Worm (Caenorhabditis elegans) whole organism, young adult: ENCODE data around the gene vps-53.
A peak's percentile ranks its signal among the peaks of the same experiment; 100 is the strongest.

Experiments
- B0336.3 ChIP-seq: fragments of 200-800 bp; sonication (Bioruptor generic); IDR thresholded peaks from 2 replicates; pipeline ENCODE4 v1.3.6; 2022; ENCODE audit warnings: missing genetic modification characterization, missing compliant biosample characterization
- C17E4.6 ChIP-seq: fragments of 200-800 bp; sonication (Bioruptor generic); IDR thresholded peaks from 2 replicates; pipeline ENCODE4 v1.3.6; 2022; ENCODE audit warnings: missing genetic modification reagents, missing genetic modification characterization, missing compliant biosample characterization
- F22D6.2 ChIP-seq: sonication (generic microtip); optimal IDR thresholded peaks from 2 replicates; lab custom pipeline; 2016; ENCODE audit warnings: mild to moderate bottlenecking, missing genetic modification characterization, missing compliant biosample characterization
- F23B12.7 ChIP-seq: sonication (generic microtip); optimal IDR thresholded peaks from 2 replicates; lab custom pipeline; 2017; ENCODE audit warnings: missing genetic modification characterization, mild to moderate bottlenecking, missing compliant biosample characterization, antibody characterized with exemption, moderate library complexity; ENCODE audit not compliant: insufficient read depth
- F33H1.4 ChIP-seq: fragments of 200-800 bp; sonication (Bioruptor generic); IDR thresholded peaks from 2 replicates; pipeline ENCODE4 v1.3.6; 2022; ENCODE audit warnings: missing genetic modification reagents, missing genetic modification characterization, missing compliant biosample characterization
- F39B2.1 ChIP-seq: fragments of 200-800 bp; sonication (Bioruptor generic); IDR thresholded peaks from 2 replicates; pipeline ENCODE4 v1.3.6; 2022; ENCODE audit warnings: missing genetic modification reagents, missing genetic modification characterization, missing compliant biosample characterization
- F57A8.1 ChIP-seq: fragments of 200-800 bp; sonication (Bioruptor generic); optimal IDR thresholded peaks from 2 replicates; lab custom pipeline; 2018; ENCODE audit warnings: mild to moderate bottlenecking, missing genetic modification characterization, moderate library complexity, missing compliant biosample characterization
- K11D2.4 ChIP-seq: fragments of 200-800 bp; sonication (Bioruptor generic); IDR thresholded peaks from 2 replicates; pipeline ENCODE4 v1.3.6; 2022; ENCODE audit warnings: missing genetic modification reagents, missing genetic modification characterization, missing compliant biosample characterization
- T07F8.4 ChIP-seq: sonication (generic microtip); optimal IDR thresholded peaks from 2 replicates; lab custom pipeline; 2016; ENCODE audit warnings: mild to moderate bottlenecking, missing genetic modification characterization, moderate library complexity, missing compliant biosample characterization
- Y53G8AR.9 ChIP-seq: fragments of 200-800 bp; sonication (Bioruptor generic); conservative IDR thresholded peaks from 2 replicates; pipeline ENCODE4 v1.3.6; 2022; ENCODE audit warnings: missing genetic modification reagents, missing genetic modification characterization, missing compliant biosample characterization
- Y95B8A.8 ChIP-seq: fragments of 200-800 bp; sonication (Bioruptor generic); IDR thresholded peaks from 2 replicates; pipeline ENCODE4 v1.3.6; 2022; ENCODE audit warnings: missing genetic modification reagents, missing genetic modification characterization, missing compliant biosample characterization
- aptf-3 ChIP-seq: fragments of 200-800 bp; sonication (Bioruptor generic); IDR thresholded peaks from 2 replicates; pipeline ENCODE4 v1.3.6; 2022; ENCODE audit warnings: missing genetic modification characterization, missing compliant biosample characterization
- atf-7 ChIP-seq: sonication (generic microtip); optimal IDR thresholded peaks from 2 replicates; lab custom pipeline; 2017; ENCODE audit warnings: mild to moderate bottlenecking, missing genetic modification characterization, missing compliant biosample characterization
- bed-1 ChIP-seq: fragments of 200-800 bp; sonication (Bioruptor generic); IDR thresholded peaks from 2 replicates; pipeline ENCODE4 v1.3.6; 2022; ENCODE audit warnings: missing genetic modification reagents, missing genetic modification characterization, missing compliant biosample characterization
- ccch-3 ChIP-seq: fragments of 200-800 bp; sonication (Bioruptor generic); optimal IDR thresholded peaks from 2 replicates; lab custom pipeline; 2018; ENCODE audit warnings: mild to moderate bottlenecking, missing genetic modification characterization, missing compliant biosample characterization
- ceh-100 ChIP-seq: fragments of 200-800 bp; sonication (Bioruptor generic); IDR thresholded peaks from 2 replicates; pipeline ENCODE4 v1.3.6; 2022; ENCODE audit warnings: missing genetic modification reagents, missing genetic modification characterization, missing compliant biosample characterization
- ceh-79 ChIP-seq: sonication (generic microtip); optimal IDR thresholded peaks from 2 replicates; lab custom pipeline; 2017; ENCODE audit warnings: mild to moderate bottlenecking, missing genetic modification characterization, missing compliant biosample characterization
- die-1 ChIP-seq: sonication (generic microtip); optimal IDR thresholded peaks from 2 replicates; lab custom pipeline; 2016; ENCODE audit warnings: missing genotype, mild to moderate bottlenecking, missing genetic modification characterization, missing compliant biosample characterization
- dpff-1 ChIP-seq: sonication (generic microtip); optimal IDR thresholded peaks from 2 replicates; lab custom pipeline; 2017; ENCODE audit warnings: mild to moderate bottlenecking, missing genetic modification characterization, missing compliant biosample characterization
- efl-1 ChIP-seq: fragments of 150-350 bp; optimal IDR thresholded peaks from 2 replicates; lab custom pipeline; 2014; ENCODE audit warnings: missing biosample characterization, missing genetic modification reagents, missing genetic modification characterization
- egl-18 ChIP-seq: fragments of 200-800 bp; sonication (Bioruptor generic); IDR thresholded peaks from 2 replicates; pipeline ENCODE4 v1.3.6; 2022; ENCODE audit warnings: missing genetic modification reagents, missing genetic modification characterization, missing compliant biosample characterization
- ekl-4 ChIP-seq: fragments of 200-800 bp; sonication (Bioruptor generic); IDR thresholded peaks from 2 replicates; pipeline ENCODE4 v1.3.6; 2022; ENCODE audit warnings: missing genetic modification reagents, missing genetic modification characterization, missing compliant biosample characterization
- hlh-12 ChIP-seq: sonication (generic microtip); optimal IDR thresholded peaks from 2 replicates; lab custom pipeline; 2016; ENCODE audit warnings: missing genetic modification characterization, missing compliant biosample characterization
- let-607 ChIP-seq, 2 experiments: fragments of 200-800 bp in 1 of 2; sonication (Bioruptor generic) in 1 of 2; sonication (generic microtip) in 1 of 2; optimal IDR thresholded peaks; 2 replicates each; lab custom pipeline; 2016 to 2018; ENCODE audit warnings: mild to moderate bottlenecking in 2 of 2, missing compliant biosample characterization in 2 of 2, missing genetic modification characterization in 2 of 2, moderate library complexity in 2 of 2, missing genotype in 1 of 2
- lin-26 ChIP-seq: fragments of 200-800 bp; sonication (Bioruptor generic); IDR thresholded peaks from 2 replicates; pipeline ENCODE4 v1.3.6; 2022; ENCODE audit warnings: missing genetic modification reagents, missing genetic modification characterization, missing compliant biosample characterization
- lin-54 ChIP-seq: fragments of 200-800 bp; sonication (Bioruptor generic); optimal IDR thresholded peaks from 2 replicates; lab custom pipeline; 2018; ENCODE audit warnings: mild to moderate bottlenecking, missing genetic modification characterization, missing compliant biosample characterization
- lsl-1 ChIP-seq: fragments of 200-800 bp; sonication (Bioruptor generic); optimal IDR thresholded peaks from 2 replicates; lab custom pipeline; 2018; ENCODE audit warnings: mild to moderate bottlenecking, missing genetic modification characterization, moderate library complexity, missing compliant biosample characterization
- madf-3 ChIP-seq: fragments of 200-800 bp; sonication (Bioruptor generic); IDR thresholded peaks from 2 replicates; pipeline ENCODE4 v1.3.6; 2022; ENCODE audit warnings: missing genetic modification reagents, missing genetic modification characterization, missing compliant biosample characterization
- madf-6 ChIP-seq: fragments of 200-800 bp; sonication (Bioruptor generic); IDR thresholded peaks from 2 replicates; pipeline ENCODE4 v1.3.6; 2022; ENCODE audit warnings: missing genetic modification reagents, missing genetic modification characterization, missing compliant biosample characterization
- madf-8 ChIP-seq: fragments of 200-800 bp; sonication (Bioruptor generic); conservative IDR thresholded peaks from 2 replicates; pipeline ENCODE4 v1.3.6; 2022; ENCODE audit warnings: missing genetic modification reagents, missing genetic modification characterization, missing compliant biosample characterization
- mcd-1 ChIP-seq: fragments of 200-800 bp; sonication (Bioruptor generic); IDR thresholded peaks from 2 replicates; pipeline ENCODE4 v1.3.6; 2022; ENCODE audit warnings: missing genetic modification reagents, missing genetic modification characterization, missing compliant biosample characterization
- nfya-1 ChIP-seq: sonication (generic microtip); optimal IDR thresholded peaks from 2 replicates; lab custom pipeline; 2017; ENCODE audit warnings: antibody characterized with exemption, missing compliant biosample characterization, missing genetic modification characterization, borderline replicate concordance; ENCODE audit not compliant: insufficient read depth
- nhr-80 ChIP-seq: sonication (generic microtip); optimal IDR thresholded peaks from 2 replicates; lab custom pipeline; 2016; ENCODE audit warnings: missing genetic modification characterization, missing compliant biosample characterization
- nhr-90 ChIP-seq: sonication (generic microtip); optimal IDR thresholded peaks from 2 replicates; lab custom pipeline; 2016; ENCODE audit warnings: missing genotype, mild to moderate bottlenecking, missing genetic modification characterization, missing compliant biosample characterization
- snpc-3.4 ChIP-seq: sonication (generic microtip); optimal IDR thresholded peaks from 2 replicates; lab custom pipeline; 2017; ENCODE audit warnings: missing genetic modification characterization, mild to moderate bottlenecking, missing compliant biosample characterization, antibody characterized with exemption, moderate library complexity, missing genotype, missing genetic modification reagents
- snpc-4 ChIP-seq, 5 experiments: fragments of 150-350 bp in 1 of 5; sonication (generic microtip) in 4 of 5; optimal IDR thresholded peaks; 2 replicates each; lab custom pipeline; 2014 to 2018; ENCODE audit warnings: missing genetic modification characterization in 5 of 5, missing biosample characterization in 3 of 5, antibody characterized with exemption in 2 of 5, mild to moderate bottlenecking in 2 of 5, missing compliant biosample characterization in 2 of 5, missing genotype in 2 of 5, moderate library complexity in 2 of 5, missing genetic modification reagents in 1 of 5
- unc-130 ChIP-seq: sonication (generic microtip); optimal IDR thresholded peaks from 2 replicates; lab custom pipeline; 2016; ENCODE audit warnings: missing genetic modification reagents, missing genetic modification characterization, missing compliant biosample characterization
- xnd-1 ChIP-seq: sonication (generic microtip); optimal IDR thresholded peaks from 2 replicates; lab custom pipeline; 2016; ENCODE audit warnings: missing genotype, missing genetic modification reagents, missing genetic modification characterization, missing compliant biosample characterization
- zfh-2 ChIP-seq: fragments of 200-800 bp; sonication (Bioruptor generic); conservative IDR thresholded peaks from 2 replicates; pipeline ENCODE4 v1.3.6; 2022; ENCODE audit warnings: missing genetic modification reagents, missing genetic modification characterization, missing compliant biosample characterization
- zim-3 ChIP-seq: sonication (generic microtip); optimal IDR thresholded peaks from 2 replicates; lab custom pipeline; 2017; ENCODE audit warnings: mild to moderate bottlenecking, missing genetic modification characterization, moderate library complexity, missing compliant biosample characterization
- ztf-25 ChIP-seq: fragments of 200-800 bp; sonication (Bioruptor generic); IDR thresholded peaks from 2 replicates; pipeline ENCODE4 v1.3.6; 2022; ENCODE audit warnings: missing genetic modification reagents, missing genetic modification characterization, missing compliant biosample characterization
- ztf-3 ChIP-seq: fragments of 200-800 bp; sonication (Bioruptor generic); optimal IDR thresholded peaks from 2 replicates; lab custom pipeline; 2018; ENCODE audit warnings: mild to moderate bottlenecking, missing genetic modification characterization, missing compliant biosample characterization

Gene vps-53

ce11 chrIII:9764718-9765117 lies 7.4 kb upstream of the vps-53 start:
- TF ChIP-seq bed-1 (GFP tag; lab: Robert Waterston, UW), result 0 out of 2 replicates have a peak, but pooled peaks have one; percentile 60
- TF ChIP-seq T07F8.4 (tag; lab: Kevin White, UChicago), result no peak
- TF ChIP-seq mcd-1, result peak; percentile 22; the same call in 1 of the 2 replicates
- peak; percentile 63; the same call in 1 of the 2 replicates for TF ChIP-seq zfh-2 (GFP tag; lab: Robert Waterston, UW)
- TF ChIP-seq F33H1.4, result 0 out of 2 replicates have a peak, but pooled peaks have one; percentile 12

ce11 chrIII:9762093-9762748 lies 4.9 kb upstream of the vps-53 start, which contains the start of gene gcc-2:
Gene gcc-2, minus strand, starts transcription at chrIII:9762143.
- TF ChIP-seq madf-8 (GFP tag; lab: Robert Waterston, UW) (peak; percentile 50), lsl-1 (peak; percentile 79), madf-6 (GFP tag; lab: Robert Waterston, UW) (peak; percentile 76), zfh-2 (GFP tag; lab: Robert Waterston, UW) (no peak), mcd-1 (no peak), F33H1.4 (peak; percentile 81), lin-54 (GFP tag; lab: Kevin White, UChicago) (peak; percentile 3), snpc-4 (GFP tag; optimal IDR thresholded peaks at IDR 0.05; lab: Kevin White, UChicago) (no peak), snpc-4 (tag; optimal IDR thresholded peaks at IDR 0.05; lab: Kevin White, UChicago) (no peak), efl-1 (GFP tag; lab: Kevin White, UChicago) (peak; percentile 16), xnd-1 (tag; lab: Kevin White, UChicago) (peak; percentile 64), snpc-3.4 (tag; lab: Kevin White, UChicago) (peak; percentile 34)

ce11 chrIII:9760184-9760583 lies 2.9 kb upstream of the vps-53 start:
- no peak for TF ChIP-seq K11D2.4
- TF ChIP-seq nfya-1 (tag; lab: Kevin White, UChicago), result no peak
- peak; percentile 51; the same call in 1 of the 2 replicates for TF ChIP-seq B0336.3
- TF ChIP-seq ztf-25 (GFP tag; lab: Robert Waterston, UW), result 0 out of 2 replicates have a peak, but pooled peaks have one; percentile 36
- no peak for TF ChIP-seq die-1 (tag; lab: Kevin White, UChicago)
- peak; percentile 46; the same call in 1 of the 2 replicates for TF ChIP-seq ceh-100
- TF ChIP-seq unc-130 (GFP tag; lab: Kevin White, UChicago), result no peak
- TF ChIP-seq snpc-4 (GFP tag; optimal IDR thresholded peaks at IDR 0.05; lab: Kevin White, UChicago), result no peak
- no peak for TF ChIP-seq snpc-4 (tag; optimal IDR thresholded peaks at IDR 0.05; lab: Kevin White, UChicago)
- no peak for TF ChIP-seq F57A8.1 (GFP tag; lab: Kevin White, UChicago)
- TF ChIP-seq aptf-3 (GFP tag; lab: Robert Waterston, UW), result no peak
- TF ChIP-seq Y53G8AR.9, result 0 out of 2 replicates have a peak, but pooled peaks have one; percentile 18
- TF ChIP-seq nhr-80 (tag; lab: Kevin White, UChicago), result no peak
- no peak for TF ChIP-seq hlh-12
- no peak for TF ChIP-seq nhr-90 (tag; lab: Kevin White, UChicago)
- no peak for TF ChIP-seq C17E4.6 (GFP tag; lab: Robert Waterston, UW)
- no peak for TF ChIP-seq ztf-3
- TF ChIP-seq zim-3 (tag; lab: Kevin White, UChicago), result no peak
- no peak for TF ChIP-seq let-607 (tag; optimal IDR thresholded peaks at IDR 0.05; lab: Kevin White, UChicago)
- no peak for TF ChIP-seq F23B12.7
- TF ChIP-seq F22D6.2 (tag; lab: Kevin White, UChicago), result no peak
- peak; percentile 44; the same call in 1 of the 2 replicates for TF ChIP-seq madf-3
- no peak for TF ChIP-seq ekl-4 (GFP tag; lab: Robert Waterston, UW)
- no peak for TF ChIP-seq atf-7 (tag; lab: Kevin White, UChicago)
- peak; percentile 35; the same call in 1 of the 2 replicates for TF ChIP-seq Y95B8A.8 (GFP tag; lab: Robert Waterston, UW)
- TF ChIP-seq egl-18, result no peak
- TF ChIP-seq ccch-3 (GFP tag; lab: Kevin White, UChicago), result no peak
- peak; percentile 38; the same call in 1 of the 2 replicates for TF ChIP-seq lin-26 (GFP tag; lab: Robert Waterston, UW)
- TF ChIP-seq efl-1 (GFP tag; lab: Kevin White, UChicago), result no peak
- no peak for TF ChIP-seq F39B2.1 (GFP tag; lab: Robert Waterston, UW)
- TF ChIP-seq ceh-79 (tag; lab: Kevin White, UChicago), result peak; percentile 47
- TF ChIP-seq dpff-1, result no peak
- TF ChIP-seq bed-1 (GFP tag; lab: Robert Waterston, UW), result no peak
